Worm (Caenorhabditis elegans) whole organism, mixed stage, embryonic: ENCODE results near the gene Y113G7A.14.

Experiments used
- M03D4.4 ChIP-seq: sonication (generic microtip); optimal IDR thresholded peaks from 2 replicates; lab custom pipeline; 2017; ENCODE audit warnings: mild to moderate bottlenecking, missing genetic modification characterization, missing compliant biosample characterization
- bed-3 ChIP-seq: fragments of 200-800 bp; sonication (Bioruptor generic); optimal IDR thresholded peaks from 3 replicates; lab custom pipeline; 2018; ENCODE audit warnings: mild to moderate bottlenecking, missing genetic modification characterization, moderate library complexity, missing compliant biosample characterization
- blmp-1 ChIP-seq: fragments of 150-350 bp; optimal IDR thresholded peaks from 2 replicates; lab custom pipeline; 2014; ENCODE audit warnings: missing biosample characterization, missing genetic modification characterization
- ceh-39 ChIP-seq: fragments of 150-350 bp; optimal IDR thresholded peaks from 2 replicates; lab custom pipeline; 2014; ENCODE audit warnings: missing biosample characterization, missing genetic modification characterization
- ceh-43 ChIP-seq: fragments of 200-800 bp; sonication (Bioruptor generic); optimal IDR thresholded peaks from 2 replicates; lab custom pipeline; 2018; ENCODE audit warnings: mild to moderate bottlenecking, missing genetic modification characterization, moderate library complexity, missing compliant biosample characterization
- ceh-83 ChIP-seq: fragments of 200-800 bp; sonication (Bioruptor generic); optimal IDR thresholded peaks from 2 replicates; lab custom pipeline; 2018; ENCODE audit warnings: mild to moderate bottlenecking, missing genetic modification characterization, missing compliant biosample characterization
- ces-1 ChIP-seq: fragments of 150-350 bp; optimal IDR thresholded peaks from 2 replicates; lab custom pipeline; 2014; ENCODE audit warnings: missing biosample characterization, missing genetic modification reagents, missing genetic modification characterization
- cnd-1 ChIP-seq: fragments of 200-800 bp; sonication (Bioruptor generic); optimal IDR thresholded peaks from 2 replicates; lab custom pipeline; 2018; ENCODE audit warnings: mild to moderate bottlenecking, missing genetic modification characterization, missing compliant biosample characterization
- drap-1 ChIP-seq: fragments of 200-800 bp; sonication (Bioruptor generic); optimal IDR thresholded peaks from 3 replicates; lab custom pipeline; 2018; ENCODE audit warnings: mild to moderate bottlenecking, missing genetic modification characterization, missing compliant biosample characterization
- elt-1 ChIP-seq: sonication (generic microtip); optimal IDR thresholded peaks from 2 replicates; lab custom pipeline; 2017; ENCODE audit warnings: missing genetic modification characterization, mild to moderate bottlenecking, missing compliant biosample characterization, antibody characterized with exemption, moderate library complexity, borderline replicate concordance; ENCODE audit not compliant: insufficient read depth
- elt-3 ChIP-seq: fragments of 150-350 bp; optimal IDR thresholded peaks from 2 replicates; lab custom pipeline; 2014; ENCODE audit warnings: missing biosample characterization, missing genetic modification characterization
- flh-1 ChIP-seq: fragments of 200-800 bp; sonication (Bioruptor generic); optimal IDR thresholded peaks from 2 replicates; lab custom pipeline; 2018; ENCODE audit warnings: mild to moderate bottlenecking, missing genetic modification characterization, moderate library complexity, missing compliant biosample characterization
- ham-2 ChIP-seq: fragments of 200-800 bp; sonication (Bioruptor generic); optimal IDR thresholded peaks from 2 replicates; lab custom pipeline; 2018; ENCODE audit warnings: mild to moderate bottlenecking, missing genetic modification characterization, missing compliant biosample characterization
- hlh-1 ChIP-seq: fragments of 150-350 bp; optimal IDR thresholded peaks from 2 replicates; lab custom pipeline; 2014; ENCODE audit warnings: missing biosample characterization, missing genetic modification reagents, missing genetic modification characterization
- lin-13 ChIP-seq: fragments of 150-350 bp; optimal IDR thresholded peaks from 2 replicates; lab custom pipeline; 2014; ENCODE audit warnings: missing biosample characterization, missing genetic modification characterization
- lsy-2 ChIP-seq: fragments of 150-350 bp; optimal IDR thresholded peaks from 2 replicates; lab custom pipeline; 2014; ENCODE audit warnings: missing biosample characterization, missing genetic modification characterization
- mep-1 ChIP-seq: fragments of 150-350 bp; optimal IDR thresholded peaks from 2 replicates; lab custom pipeline; 2017; ENCODE audit warnings: missing biosample characterization, missing genetic modification reagents, missing genetic modification characterization, inconsistent platforms
- mls-2 ChIP-seq: sonication (generic microtip); optimal IDR thresholded peaks from 2 replicates; lab custom pipeline; 2016; ENCODE audit warnings: mild to moderate bottlenecking, missing genetic modification characterization, moderate library complexity, missing compliant biosample characterization
- nhr-12 ChIP-seq: fragments of 150-350 bp; optimal IDR thresholded peaks from 2 replicates; lab custom pipeline; 2014; ENCODE audit warnings: missing biosample characterization, missing genetic modification characterization
- nhr-2 ChIP-seq: fragments of 150-350 bp; optimal IDR thresholded peaks from 2 replicates; lab custom pipeline; 2014; ENCODE audit warnings: missing biosample characterization, missing genetic modification characterization
- nhr-237 ChIP-seq: fragments of 150-350 bp; optimal IDR thresholded peaks from 2 replicates; lab custom pipeline; 2014; ENCODE audit warnings: missing biosample characterization, missing genetic modification characterization
- nhr-28 ChIP-seq: fragments of 150-350 bp; optimal IDR thresholded peaks from 2 replicates; lab custom pipeline; 2014; ENCODE audit warnings: missing biosample characterization, missing genetic modification characterization
- nhr-76 ChIP-seq: sonication (generic microtip); optimal IDR thresholded peaks from 2 replicates; lab custom pipeline; 2017; ENCODE audit warnings: missing biosample characterization, missing genetic modification characterization
- pha-4 ChIP-seq: fragments of 150-350 bp; optimal IDR thresholded peaks from 2 replicates; lab custom pipeline; 2018; ENCODE audit warnings: missing biosample characterization, missing genetic modification reagents, missing genetic modification characterization
- sem-2 ChIP-seq: fragments of 200-800 bp; sonication (Bioruptor generic); optimal IDR thresholded peaks from 2 replicates; lab custom pipeline; 2018; ENCODE audit warnings: mild to moderate bottlenecking, missing genetic modification characterization, missing compliant biosample characterization
- snpc-4 ChIP-seq: fragments of 150-350 bp; optimal IDR thresholded peaks from 2 replicates; lab custom pipeline; 2014; ENCODE audit warnings: missing biosample characterization, missing genetic modification characterization
- sptf-1 ChIP-seq: sonication (generic microtip); optimal IDR thresholded peaks from 2 replicates; lab custom pipeline; 2017; ENCODE audit warnings: mild to moderate bottlenecking, missing genetic modification characterization, moderate library complexity, missing compliant biosample characterization
- tbx-8 ChIP-seq: fragments of 200-800 bp; sonication (Bioruptor generic); optimal IDR thresholded peaks from 2 replicates; lab custom pipeline; 2018; ENCODE audit warnings: mild to moderate bottlenecking, missing genetic modification characterization, moderate library complexity, missing compliant biosample characterization
- unc-120 ChIP-seq: sonication (generic microtip); optimal IDR thresholded peaks from 2 replicates; lab custom pipeline; 2017; ENCODE audit warnings: missing genetic modification characterization, missing compliant biosample characterization; ENCODE audit not compliant: poor library complexity, severe bottlenecking
- unc-39 ChIP-seq: fragments of 150-350 bp; optimal IDR thresholded peaks from 2 replicates; lab custom pipeline; 2014; ENCODE audit warnings: missing biosample characterization, missing genetic modification characterization
- unc-62 ChIP-seq: fragments of 150-350 bp; optimal IDR thresholded peaks from 2 replicates; lab custom pipeline; 2014; ENCODE audit warnings: missing biosample characterization, missing genetic modification reagents, missing genetic modification characterization
- zip-8 ChIP-seq: fragments of 150-350 bp; optimal IDR thresholded peaks from 2 replicates; lab custom pipeline; 2014; ENCODE audit warnings: missing biosample characterization, missing genetic modification characterization
- ztf-11 ChIP-seq: fragments of 150-350 bp; optimal IDR thresholded peaks from 2 replicates; lab custom pipeline; 2014; ENCODE audit warnings: missing biosample characterization, missing genetic modification characterization

The Y113G7A.14 gene

DNA sequence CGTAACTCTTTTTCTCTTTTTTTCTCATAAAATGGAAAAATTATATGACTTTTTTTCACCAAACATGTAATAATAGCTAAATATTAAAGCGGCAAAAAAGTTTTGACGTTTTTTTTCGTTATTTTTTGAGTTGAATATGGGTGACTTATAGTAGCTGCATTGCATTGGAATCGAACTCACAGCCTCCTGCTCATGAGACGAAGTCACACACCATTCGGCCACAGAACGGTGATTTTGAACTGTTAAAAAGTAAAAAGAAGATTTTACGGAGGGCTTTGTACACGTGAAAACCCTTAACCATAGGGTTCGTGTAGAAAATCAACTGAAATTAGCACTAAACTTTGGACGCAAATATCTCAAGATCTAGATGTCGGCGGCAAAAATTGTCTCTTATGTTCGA, 13.6 kb upstream of the Y113G7A.14 start:
- TF ChIP-seq tbx-8 (GFP tag; lab: Kevin White, UChicago) (no peak), lin-13 (tag; lab: Kevin White, UChicago) (no peak), nhr-2 (tag; lab: Kevin White, UChicago) (no peak), ham-2 (no peak), ceh-83 (GFP tag; lab: Kevin White, UChicago) (no peak), nhr-28 (no peak), nhr-237 (tag; lab: Kevin White, UChicago) (no peak), mls-2 (tag; lab: Kevin White, UChicago) (no peak)

ce11 chrV:20151432-20151831, 13.2 kb upstream of the Y113G7A.14 start, which contains the start of gene F19B2.7:
F19B2.7 (plus strand) TSS chrV:20151732.
- TF ChIP-seq ceh-43 (GFP tag; lab: Kevin White, UChicago): no peak
- TF ChIP-seq unc-120 (tag; lab: Kevin White, UChicago): no peak
- no peak for TF ChIP-seq lin-13 (tag; lab: Kevin White, UChicago)
- TF ChIP-seq nhr-12 (tag; lab: Kevin White, UChicago): no peak
- no peak for TF ChIP-seq ztf-11 (tag; lab: Kevin White, UChicago)
- no peak for TF ChIP-seq ces-1
- no peak for TF ChIP-seq tbx-8 (GFP tag; lab: Kevin White, UChicago)
- no peak for TF ChIP-seq sem-2 (GFP tag; lab: Kevin White, UChicago)
- TF ChIP-seq elt-3: no peak
- no peak for TF ChIP-seq mep-1 (tag; lab: Kevin White, UChicago)
- no peak for TF ChIP-seq flh-1

- TF ChIP-seq ces-1 (no peak), nhr-12 (tag; lab: Kevin White, UChicago) (no peak), pha-4 (no peak)
Measured at ce11 chrV:20147662-20148245, 9.5 kb upstream of the Y113G7A.14 start, which contains the start of gene Y113G7A.13. Y113G7A.13 (plus strand) TSS chrV:20148195.

- no peak for TF ChIP-seq lsy-2
- TF ChIP-seq sptf-1 (tag; lab: Kevin White, UChicago): no peak
- TF ChIP-seq cnd-1 (tag; lab: Kevin White, UChicago): no peak
- TF ChIP-seq M03D4.4 (tag; lab: Kevin White, UChicago): no peak
- no peak for TF ChIP-seq nhr-12 (tag; lab: Kevin White, UChicago)
- no peak for TF ChIP-seq nhr-76 (tag; lab: Kevin White, UChicago)
- TF ChIP-seq elt-1 (tag; lab: Kevin White, UChicago): no peak
- no peak for TF ChIP-seq nhr-2 (tag; lab: Kevin White, UChicago)
- TF ChIP-seq unc-62: no peak
- TF ChIP-seq ham-2: no peak
- TF ChIP-seq bed-3 (GFP tag; lab: Kevin White, UChicago): no peak
- no peak for TF ChIP-seq zip-8 (tag; lab: Kevin White, UChicago)
- no peak for TF ChIP-seq lin-13 (tag; lab: Kevin White, UChicago)
- TF ChIP-seq ztf-11 (tag; lab: Kevin White, UChicago): no peak
- no peak for TF ChIP-seq hlh-1 (tag; lab: Kevin White, UChicago)
- TF ChIP-seq nhr-28: no peak
- no peak for TF ChIP-seq flh-1
- TF ChIP-seq drap-1 (GFP tag; lab: Kevin White, UChicago): no peak
- no peak for TF ChIP-seq ceh-43 (GFP tag; lab: Kevin White, UChicago)
- TF ChIP-seq unc-39: no peak
Measured at ce11 chrV:20143711-20144110, 5.5 kb upstream of the Y113G7A.14 start.

DNA sequence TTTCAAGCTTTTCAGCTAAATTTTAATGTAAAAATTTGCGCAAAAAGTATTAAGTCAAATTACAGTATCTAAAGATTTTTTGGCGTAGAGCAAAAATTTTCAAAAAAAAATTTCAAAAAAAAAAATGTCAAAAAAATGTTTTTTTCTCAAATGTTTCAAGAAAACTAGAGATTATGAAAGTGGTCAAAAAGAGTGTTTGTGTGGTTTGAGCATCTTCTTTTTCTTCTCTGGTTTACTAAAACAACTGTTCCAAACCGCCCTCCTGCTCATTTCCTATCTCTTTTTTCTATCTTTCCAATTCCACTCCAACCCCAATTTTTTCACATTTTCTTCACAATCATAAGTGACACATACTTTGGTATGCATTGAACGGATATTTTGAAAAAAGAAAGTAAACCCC, 4.0 kb upstream of the Y113G7A.14 start, which contains the start of gene Y113G7A.12:
Gene Y113G7A.12, plus strand, starts transcription at position 301 of the 400 bp plus-strand sequence.
- peak; percentile 15 for TF ChIP-seq hlh-1 (tag; lab: Kevin White, UChicago)
- TF ChIP-seq ceh-43 (GFP tag; lab: Kevin White, UChicago): no peak

- TF ChIP-seq mep-1 (tag; lab: Kevin White, UChicago) (no peak), nhr-2 (tag; lab: Kevin White, UChicago) (no peak), nhr-28 (no peak), unc-62 (no peak), snpc-4 (tag; lab: Kevin White, UChicago) (no peak), blmp-1 (tag; lab: Kevin White, UChicago) (no peak), ztf-11 (tag; lab: Kevin White, UChicago) (no peak), bed-3 (GFP tag; lab: Kevin White, UChicago) (no peak), ceh-39 (tag; lab: Kevin White, UChicago) (no peak), ham-2 (no peak), cnd-1 (tag; lab: Kevin White, UChicago) (no peak), sem-2 (GFP tag; lab: Kevin White, UChicago) (no peak), pha-4 (no peak), elt-1 (tag; lab: Kevin White, UChicago) (no peak)
Measured at ce11 chrV:20135247-20135646, 3.0 kb downstream of the Y113G7A.14 start, which contains the start of gene Y113G7A.22. Y113G7A.22 (minus strand) TSS chrV:20135347.
